Fruit fly (Drosophila melanogaster): Measurements from ENCODE around the gene crn.
A peak's percentile ranks its signal among the peaks of the same experiment; 100 is the strongest.

The crn gene

DNA sequence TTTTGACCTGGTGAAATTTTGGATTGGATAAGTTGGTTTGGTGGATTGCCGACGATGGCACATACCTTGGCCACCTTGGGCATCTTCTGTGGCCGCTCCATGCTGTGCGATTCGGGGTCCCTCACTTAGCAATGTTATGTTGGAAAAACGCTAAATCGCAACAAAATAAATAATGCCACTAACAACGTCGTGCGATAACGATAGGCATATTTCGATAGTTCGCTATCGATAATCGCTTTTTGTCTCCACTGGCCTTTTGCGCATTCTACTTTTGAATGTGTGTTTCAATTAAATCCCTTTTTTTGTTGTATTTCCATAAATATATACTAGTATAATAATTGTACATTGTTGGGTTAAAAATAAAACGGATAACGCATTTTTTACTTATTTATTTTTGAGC lies at the start of gene crn:
Gene crn, minus strand, starts transcription at position 221 of the 400 bp plus-strand sequence.
- TF ChIP-seq dpn (GFP tag; optimal IDR thresholded peaks at IDR 0.05), result no peak
- TF ChIP-seq Doc3 (GFP tag; IDR thresholded peaks at IDR 0.05; ENCODE audit: partially characterized antibody), result peak; percentile 57
- TF ChIP-seq CG17186 (GFP tag; optimal IDR thresholded peaks at IDR 0.05), result peak; percentile 22
- TF ChIP-seq CG13287 (GFP tag; IDR thresholded peaks at IDR 0.05; ENCODE audit: partially characterized antibody), result peak; percentile 70
- TF ChIP-seq chm (GFP tag; IDR thresholded peaks at IDR 0.05), result no peak
- TF ChIP-seq zen2 (GFP tag; IDR thresholded peaks at IDR 0.05; ENCODE audit: partially characterized antibody), result peak; percentile 71; the same call in 1 of the 3 replicates
- peak; percentile 83 for TF ChIP-seq CG7357 (GFP tag; IDR thresholded peaks at IDR 0.05)
- peak; percentile 73 for TF ChIP-seq CG14860 (GFP tag; IDR thresholded peaks at IDR 0.05; ENCODE audit: partially characterized antibody)
- peak; percentile 81 for TF ChIP-seq HLH4C (GFP tag; IDR thresholded peaks at IDR 0.05; ENCODE audit: partially characterized antibody)
- TF ChIP-seq bbx (GFP tag; IDR thresholded peaks at IDR 0.05; ENCODE audit: partially characterized antibody), result peak; percentile 68
- no peak for TF ChIP-seq HmgZ (tag; optimal IDR thresholded peaks at IDR 0.05)
- no peak for TF ChIP-seq bcd (GFP tag; optimal IDR thresholded peaks at IDR 0.05)
- TF ChIP-seq hb (GFP tag; IDR thresholded peaks at IDR 0.05; ENCODE audit: partially characterized antibody), result peak; percentile 79; the same call in 2 of the 3 replicates
- peak; percentile 34; the same call in 1 of the 2 replicates for TF ChIP-seq E2f2 (GFP tag; IDR thresholded peaks at IDR 0.05)
- TF ChIP-seq CG6175 (GFP tag; IDR thresholded peaks at IDR 0.05), result no peak
- TF ChIP-seq Sry-δ (GFP tag; optimal IDR thresholded peaks at IDR 0.05), result peak; percentile 28
- no peak for TF ChIP-seq Adf1 (GFP tag; IDR thresholded peaks at IDR 0.05)
- TF ChIP-seq CG13624 (GFP tag; optimal IDR thresholded peaks at IDR 0.05), result no peak
- peak; percentile 59; the same call in 2 of the 3 replicates for TF ChIP-seq CG16813 (GFP tag; IDR thresholded peaks at IDR 0.05; ENCODE audit: partially characterized antibody)
- no peak for TF ChIP-seq CG2120 (GFP tag; optimal IDR thresholded peaks at IDR 0.05)
- TF ChIP-seq kah (GFP tag; optimal IDR thresholded peaks at IDR 0.05), result no peak
- 0 out of 2 replicates have a peak, but pooled peaks have one; percentile 61 for TF ChIP-seq sna (GFP tag; IDR thresholded peaks at IDR 0.05; ENCODE audit: partially characterized antibody)
- TF ChIP-seq nom (GFP tag; optimal IDR thresholded peaks at IDR 0.05), result no peak
- peak; percentile 75 for TF ChIP-seq Dref (GFP tag; IDR thresholded peaks at IDR 0.05)
- TF ChIP-seq Scr (GFP tag; IDR thresholded peaks at IDR 0.05; ENCODE audit: partially characterized antibody), result peak; percentile 64
- peak; percentile 63; the same call in 1 of the 3 replicates for TF ChIP-seq CG6791 (GFP tag; IDR thresholded peaks at IDR 0.05; ENCODE audit: partially characterized antibody)
- TF ChIP-seq vvl (GFP tag; IDR thresholded peaks at IDR 0.05), result no peak
- no peak for TF ChIP-seq CG18619 (GFP tag; optimal IDR thresholded peaks at IDR 0.05)
- TF ChIP-seq CG2116 (GFP tag; optimal IDR thresholded peaks at IDR 0.05), result peak; percentile 56
- peak; percentile 43 for TF ChIP-seq CG30020 (tag; optimal IDR thresholded peaks at IDR 0.05)
- TF ChIP-seq Dll (GFP tag; IDR thresholded peaks at IDR 0.05; ENCODE audit: partially characterized antibody), result peak; percentile 61
- no peak for TF ChIP-seq Abd-B (GFP tag; optimal IDR thresholded peaks at IDR 0.05)
- no peak for TF ChIP-seq dan (GFP tag; IDR thresholded peaks at IDR 0.05)
- TF ChIP-seq Dp (GFP tag; optimal IDR thresholded peaks at IDR 0.05), result peak; percentile 28
- peak; percentile 58; the same call in 2 of the 3 replicates for TF ChIP-seq vnd (GFP tag; IDR thresholded peaks at IDR 0.05; ENCODE audit: partially characterized antibody)
- TF ChIP-seq CG7987 (GFP tag; optimal IDR thresholded peaks at IDR 0.05), result no peak
- peak; percentile 6 for TF ChIP-seq CG14710 (tag; optimal IDR thresholded peaks at IDR 0.05)
- no peak for TF ChIP-seq CG4404 (GFP tag; IDR thresholded peaks at IDR 0.05)
- TF ChIP-seq MESR4 (GFP tag; optimal IDR thresholded peaks at IDR 0.05), result peak; percentile 47
- peak; percentile 49; the same call in 1 of the 2 replicates for TF ChIP-seq hbn (GFP tag; IDR thresholded peaks at IDR 0.05; ENCODE audit: partially characterized antibody)
- TF ChIP-seq Bgb (GFP tag; IDR thresholded peaks at IDR 0.05; ENCODE audit: partially characterized antibody), result peak; percentile 58
- no peak for TF ChIP-seq Lhr (GFP tag; optimal IDR thresholded peaks at IDR 0.05)
- TF ChIP-seq zen (tag; optimal IDR thresholded peaks at IDR 0.05), result no peak
- TF ChIP-seq Med (GFP tag), result peak; percentile 17
- peak; percentile 53; the same call in 1 of the 2 replicates for TF ChIP-seq unc-4 (GFP tag; IDR thresholded peaks at IDR 0.05; ENCODE audit: partially characterized antibody)
- no peak for TF ChIP-seq Myb (GFP tag; optimal IDR thresholded peaks at IDR 0.05)
- TF ChIP-seq stwl (tag; optimal IDR thresholded peaks at IDR 0.05), result peak; percentile 40
- peak; percentile 77 for TF ChIP-seq CG34224 (GFP tag; IDR thresholded peaks at IDR 0.05; ENCODE audit: partially characterized antibody)
